Worm (Caenorhabditis elegans) whole organism, L4 larva: Measurements from ENCODE around the gene R04F11.2.

ENCODE experiments used
- nhr-102 ChIP-seq: sonication (generic microtip); optimal IDR thresholded peaks from 2 replicates; lab custom pipeline; 2016; ENCODE audit warnings: mild to moderate bottlenecking, missing genetic modification characterization, moderate library complexity, missing compliant biosample characterization
- skn-1 ChIP-seq: fragments of 150-350 bp; optimal IDR thresholded peaks from 2 replicates; lab custom pipeline; 2014; ENCODE audit warnings: missing biosample characterization, missing genetic modification characterization
- tra-1 ChIP-seq: fragments of 200-800 bp; sonication (Bioruptor generic); IDR thresholded peaks from 2 replicates; pipeline ENCODE4 v1.3.6; 2022; ENCODE audit warnings: missing genetic modification reagents, missing genetic modification characterization, missing compliant biosample characterization
- zag-1 ChIP-seq: fragments of 150-350 bp; optimal IDR thresholded peaks from 2 replicates; lab custom pipeline; 2014; ENCODE audit warnings: missing biosample characterization, missing genetic modification characterization

DNA sequence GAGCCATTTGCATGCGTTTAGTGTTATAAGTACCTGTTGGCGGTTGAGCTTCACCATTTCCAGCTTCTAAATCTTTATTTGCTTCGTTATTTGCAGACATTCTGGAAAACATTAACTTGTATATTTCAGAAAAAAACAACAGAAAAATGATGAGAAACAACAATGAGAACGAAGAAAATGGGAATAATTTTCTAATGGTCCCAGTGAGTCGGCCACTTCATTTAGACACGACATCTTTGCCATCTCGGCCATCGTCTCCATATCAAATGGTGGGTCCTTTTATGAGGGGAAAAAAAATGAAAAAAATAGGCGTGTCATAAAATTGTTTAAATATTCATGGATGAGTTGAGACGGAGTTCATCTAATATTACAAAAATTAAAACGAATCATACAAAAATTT is 27.6 kb downstream of the R04F11.2 start, which contains the start of gene snb-2:
- TF ChIP-seq nhr-102 (tag; lab: Kevin White, UChicago): no peak
- TF ChIP-seq tra-1 (GFP tag; lab: Robert Waterston, UW): no peak
- TF ChIP-seq zag-1 (tag; lab: Kevin White, UChicago): no peak
- TF ChIP-seq skn-1 (tag; lab: Kevin White, UChicago): no peak
